Fruit fly (Drosophila melanogaster): ENCODE data around the gene ple.

- no peak for TF ChIP-seq pad (GFP tag; optimal IDR thresholded peaks at IDR 0.05)
- TF ChIP-seq kay (GFP tag; ENCODE audit: borderline replicate concordance), result peak; percentile 77
- TF ChIP-seq CG1620 (GFP tag; optimal IDR thresholded peaks at IDR 0.05), result no peak
- no peak for TF ChIP-seq CG7045 (GFP tag; optimal IDR thresholded peaks at IDR 0.05)
Observed at dm6 chr3L:6688920-6689319, 30.4 kb downstream of the ple start.

All from whole organism, adult.